Fruit fly (Drosophila melanogaster) whole organism, adult: ENCODE results near the gene CG12985.

Experiments
- CG11617 ChIP-seq: fragments of 200-800 bp; sonication (Bioruptor generic); optimal IDR thresholded peaks from 2 replicates; lab custom pipeline; 2017; ENCODE audit warnings: mild to moderate bottlenecking, missing biosample characterization, missing genetic modification reagents, missing genetic modification characterization
- CG12768 ChIP-seq: fragments of 200-800 bp; sonication (Bioruptor generic); optimal IDR thresholded peaks from 2 replicates; lab custom pipeline; 2017; ENCODE audit warnings: missing biosample characterization, missing genetic modification characterization, mild to moderate bottlenecking, moderate library complexity, missing genetic modification reagents
- CG14711 ChIP-seq: fragments of 200-800 bp; sonication (Bioruptor generic); optimal IDR thresholded peaks from 2 replicates; lab custom pipeline; 2018; ENCODE audit warnings: missing biosample characterization, mild to moderate bottlenecking, missing genetic modification characterization, moderate library complexity
- CG1620 ChIP-seq: fragments of 200-800 bp; sonication (Bioruptor generic); optimal IDR thresholded peaks from 2 replicates; lab custom pipeline; 2016; ENCODE audit warnings: missing biosample characterization, missing genetic modification characterization
- CG33017 ChIP-seq: fragments of 200-800 bp; sonication (Bioruptor generic); optimal IDR thresholded peaks from 2 replicates; lab custom pipeline; 2018; ENCODE audit warnings: missing biosample characterization, mild to moderate bottlenecking, missing genetic modification characterization, moderate library complexity
- CG5204 ChIP-seq: fragments of 200-800 bp; sonication (Bioruptor generic); optimal IDR thresholded peaks from 2 replicates; lab custom pipeline; 2016; ENCODE audit warnings: missing biosample characterization, missing genetic modification characterization
- CG7045 ChIP-seq: fragments of 200-800 bp; sonication (Bioruptor generic); optimal IDR thresholded peaks from 2 replicates; lab custom pipeline; 2017; ENCODE audit warnings: missing biosample characterization, mild to moderate bottlenecking, missing genetic modification characterization
- CG7101 ChIP-seq: fragments of 200-800 bp; sonication (Bioruptor generic); optimal IDR thresholded peaks from 2 replicates; lab custom pipeline; 2018; ENCODE audit warnings: missing biosample characterization, mild to moderate bottlenecking, missing genetic modification characterization, moderate library complexity
- Clk ChIP-seq: fragments of 200-800 bp; sonication (Bioruptor generic); optimal IDR thresholded peaks from 2 replicates; lab custom pipeline; 2017; ENCODE audit warnings: missing biosample characterization, missing genetic modification characterization
- Crg-1 ChIP-seq: fragments of 200-800 bp; sonication (Bioruptor generic); optimal IDR thresholded peaks from 2 replicates; lab custom pipeline; 2016; ENCODE audit warnings: missing biosample characterization, missing genetic modification characterization
- Hr96 ChIP-seq: fragments of 200-800 bp; sonication (Bioruptor generic); optimal IDR thresholded peaks from 2 replicates; lab custom pipeline; 2016; ENCODE audit warnings: missing biosample characterization, missing genetic modification characterization
- Mnt ChIP-seq: fragments of 200-800 bp; sonication (Bioruptor generic); optimal IDR thresholded peaks from 2 replicates; lab custom pipeline; 2016; ENCODE audit warnings: missing biosample characterization, mild to moderate bottlenecking, missing genetic modification characterization
- bab1 ChIP-seq: fragments of 200-800 bp; sonication (Bioruptor generic); optimal IDR thresholded peaks from 3 replicates; lab custom pipeline; 2019; ENCODE audit warnings: missing biosample characterization, mild to moderate bottlenecking, missing genetic modification characterization, moderate library complexity
- cic ChIP-seq: fragments of 200-800 bp; sonication (Bioruptor generic); optimal IDR thresholded peaks from 2 replicates; lab custom pipeline; 2017; ENCODE audit warnings: missing biosample characterization, mild to moderate bottlenecking, missing genetic modification characterization, moderate library complexity
- cnc ChIP-seq, 2 experiments: fragments of >200 bp; optimal IDR thresholded peaks; 2 replicates each; lab custom pipeline; 2017
- kay ChIP-seq: fragments of 200-800 bp; sonication (Bioruptor generic); peaks from one replicate; lab custom pipeline; 2016; ENCODE audit warnings: missing biosample characterization, missing genetic modification characterization, borderline replicate concordance
- ovo ChIP-seq: fragments of 200-800 bp; sonication (Bioruptor generic); optimal IDR thresholded peaks from 2 replicates; lab custom pipeline; 2016; ENCODE audit warnings: missing biosample characterization, missing genetic modification characterization
- pad ChIP-seq: fragments of 200-800 bp; sonication (Bioruptor generic); optimal IDR thresholded peaks from 3 replicates; lab custom pipeline; 2017; ENCODE audit warnings: missing biosample characterization, missing genetic modification characterization, mild to moderate bottlenecking, moderate library complexity, missing genetic modification reagents
- tj ChIP-seq: fragments of 200-800 bp; sonication (Bioruptor generic); optimal IDR thresholded peaks from 3 replicates; lab custom pipeline; 2017; ENCODE audit warnings: missing biosample characterization, mild to moderate bottlenecking, missing genetic modification characterization, moderate library complexity
- toe ChIP-seq: fragments of 200-800 bp; sonication (Bioruptor generic); optimal IDR thresholded peaks from 2 replicates; lab custom pipeline; 2016; ENCODE audit warnings: missing biosample characterization, missing genetic modification characterization

Gene CG12985

dm6 chrX:17875014-17875589 is 8.4 kb upstream of the CG12985 start:
- TF ChIP-seq Hr96 (no peak), toe (no peak), kay (GFP tag; lab: Kevin White, UChicago) (no peak), pad (GFP tag; lab: Kevin White, UChicago) (no peak), CG1620 (no peak), CG14711 (tag; lab: Kevin White, UChicago) (no peak)

DNA sequence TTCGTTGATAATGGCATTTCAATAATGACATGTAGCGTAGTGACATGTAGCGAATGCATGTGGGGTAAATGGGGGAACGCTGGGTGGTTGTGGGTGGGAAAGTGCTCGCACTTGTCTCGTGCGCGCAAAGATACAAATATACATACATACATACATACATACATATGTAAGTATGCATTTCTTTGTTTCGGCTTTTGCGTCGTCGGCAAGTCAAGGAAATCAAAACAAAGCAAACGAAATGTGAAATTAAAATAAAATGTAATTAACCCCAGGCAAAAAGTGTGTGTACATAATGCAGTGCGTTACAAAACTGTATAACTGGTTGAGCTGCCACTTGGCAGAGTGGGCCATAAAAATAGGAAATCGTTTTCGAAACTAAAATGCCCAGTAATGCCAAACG is 7.8 kb upstream of the CG12985 start:
- TF ChIP-seq Clk (GFP tag; lab: Kevin White, UChicago) (no peak), kay (GFP tag; lab: Kevin White, UChicago) (no peak), CG7101 (tag; lab: Kevin White, UChicago) (no peak), cnc (optimal IDR thresholded peaks at IDR 0.05; lab: Kevin White, UChicago) (no peak)

DNA sequence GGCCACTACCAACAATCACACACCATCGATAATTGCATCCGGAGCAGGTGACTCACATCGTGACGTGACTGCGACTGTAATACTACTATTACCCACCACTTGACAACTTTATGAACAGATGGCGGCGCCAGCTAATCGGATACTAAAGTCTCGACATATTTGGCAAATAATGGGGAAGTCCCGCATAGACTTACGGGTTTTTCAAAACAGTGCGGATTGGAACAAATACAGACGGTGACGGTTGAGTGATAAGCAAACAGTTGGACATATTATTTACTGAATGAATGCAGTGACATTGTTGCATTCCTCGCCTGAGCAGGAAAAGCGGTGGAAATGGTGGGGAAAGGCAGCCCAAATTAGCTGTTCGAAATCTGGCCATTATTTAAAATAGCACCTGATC is 7.0 kb upstream of the CG12985 start:
- peak; percentile 2 for TF ChIP-seq CG14711 (tag; lab: Kevin White, UChicago)
- TF ChIP-seq CG1620: no peak
- peak; percentile 67 for TF ChIP-seq kay (GFP tag; lab: Kevin White, UChicago)
- TF ChIP-seq bab1: no peak

- TF ChIP-seq kay (GFP tag; lab: Kevin White, UChicago) (peak; percentile 83), CG14711 (tag; lab: Kevin White, UChicago) (no peak)
Observed at dm6 chrX:17877974-17878373, 5.5 kb upstream of the CG12985 start.

DNA sequence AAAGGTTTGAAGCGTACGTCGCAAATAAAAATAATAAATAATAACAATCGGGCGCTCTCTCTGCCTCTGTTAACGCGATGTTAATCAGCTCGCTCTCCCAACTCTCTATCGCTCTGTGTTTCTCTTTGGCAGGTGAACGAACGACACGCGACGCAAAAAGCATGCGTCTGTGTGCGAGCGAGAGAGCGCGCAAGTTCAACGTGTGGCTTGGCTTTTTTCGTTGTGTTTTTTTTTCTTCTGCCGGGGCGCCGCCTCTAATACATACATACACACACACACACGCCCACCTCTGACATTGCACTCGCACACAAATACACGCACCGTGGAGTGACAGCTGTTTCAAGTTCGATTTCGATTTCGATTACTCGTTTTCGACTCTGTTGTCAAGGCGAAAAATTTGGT is 4.9 kb upstream of the CG12985 start:
- peak; percentile 38 for TF ChIP-seq bab1
- TF ChIP-seq Crg-1 (GFP tag; lab: Kevin White, UChicago): no peak
- TF ChIP-seq Mnt (GFP tag; lab: Kevin White, UChicago): peak; percentile 50
- peak; percentile 10 for TF ChIP-seq toe
- peak; percentile 46 for TF ChIP-seq CG12768
- TF ChIP-seq cic (GFP tag; lab: Kevin White, UChicago): peak; percentile 46
- no peak for TF ChIP-seq tj (GFP tag; lab: Kevin White, UChicago)
- peak; percentile 3 for TF ChIP-seq CG11617

dm6 chrX:17879211-17879897 is 4.2 kb upstream of the CG12985 start:
- TF ChIP-seq CG14711 (tag; lab: Kevin White, UChicago) (peak; percentile 57), cic (GFP tag; lab: Kevin White, UChicago) (no peak), Hr96 (no peak), pad (GFP tag; lab: Kevin White, UChicago) (peak; percentile 16), kay (GFP tag; lab: Kevin White, UChicago) (peak; percentile 32), ovo (no peak), Clk (GFP tag; lab: Kevin White, UChicago) (no peak), CG7101 (tag; lab: Kevin White, UChicago) (peak; percentile 5)

DNA sequence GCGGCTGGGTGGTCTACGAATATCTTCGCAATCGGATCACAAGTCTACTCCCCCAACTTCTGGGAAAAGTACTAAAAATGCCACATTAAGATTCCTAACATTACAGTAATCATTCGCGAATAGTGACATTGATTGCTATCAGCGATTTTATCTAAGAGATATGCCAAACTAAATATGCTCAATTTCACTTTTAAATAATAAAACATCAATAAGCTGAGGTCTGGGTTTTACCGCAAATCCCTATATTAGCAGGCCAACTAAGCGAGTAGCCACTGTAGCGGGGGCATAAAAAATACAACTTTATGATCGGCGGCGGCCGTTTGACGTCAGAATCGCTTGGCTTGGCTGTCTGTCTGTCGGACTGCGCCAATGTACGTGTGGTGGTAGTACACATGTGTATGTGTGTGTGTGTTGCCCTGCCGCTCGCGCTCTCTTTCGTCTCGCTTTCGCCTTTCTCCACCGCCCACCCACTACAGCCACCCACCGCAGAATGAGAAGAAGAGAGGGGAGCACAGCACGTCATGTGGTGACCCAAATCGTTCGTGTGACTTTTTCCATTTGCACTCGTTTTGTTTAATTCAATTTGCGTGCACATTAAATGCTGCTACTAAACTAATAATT is 3.1 kb upstream of the CG12985 start:
- TF ChIP-seq bab1 (peak; percentile 87), pad (GFP tag; lab: Kevin White, UChicago) (peak; percentile 84), CG5204 (GFP tag; lab: Kevin White, UChicago) (peak; percentile 90), cic (GFP tag; lab: Kevin White, UChicago) (peak; percentile 57), CG33017 (tag; lab: Kevin White, UChicago) (peak; percentile 94), ovo (peak; percentile 44), CG1620 (peak; percentile 89), CG14711 (tag; lab: Kevin White, UChicago) (peak; percentile 91), CG7045 (GFP tag; lab: Kevin White, UChicago) (peak; percentile 90), Mnt (GFP tag; lab: Kevin White, UChicago) (peak; percentile 94), CG7101 (tag; lab: Kevin White, UChicago) (peak; percentile 98), tj (GFP tag; lab: Kevin White, UChicago) (peak; percentile 84), kay (GFP tag; lab: Kevin White, UChicago) (peak; percentile 85), cnc (optimal IDR thresholded peaks at IDR 0.05; lab: Kevin White, UChicago) (no peak), Hr96 (peak; percentile 97), Crg-1 (GFP tag; lab: Kevin White, UChicago) (peak; percentile 94), toe (peak; percentile 90), Clk (GFP tag; lab: Kevin White, UChicago) (peak; percentile 80), CG12768 (peak; percentile 90), CG11617 (peak; percentile 89)
